Worm (Caenorhabditis elegans): ENCODE data around the gene C24A8.5.

The C24A8.5 gene

DNA sequence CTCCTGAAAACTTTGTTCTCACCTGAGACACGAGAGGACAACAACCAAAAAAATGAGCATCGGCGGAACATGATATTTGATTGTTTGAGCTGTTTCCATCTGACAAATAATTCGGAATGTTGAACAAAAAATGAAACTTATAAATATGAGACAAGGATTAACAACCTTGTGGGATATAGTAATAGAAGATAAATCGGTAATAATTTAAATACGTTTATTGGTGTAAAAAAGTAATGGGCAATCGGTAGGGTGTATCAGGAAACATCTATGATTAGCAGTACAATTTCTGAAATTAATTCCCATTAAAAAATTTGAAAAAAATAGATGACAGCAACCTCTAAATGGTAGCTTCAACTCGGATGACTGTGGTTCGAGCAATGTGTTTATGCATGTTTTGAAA lies 38.7 kb upstream of the C24A8.5 start, which contains the start of gene R160.10:
TSS of gene R160.10 (minus strand) at position 101 of the 400 bp plus-strand sequence.
- TF ChIP-seq ceh-63 (GFP tag; optimal IDR thresholded peaks at IDR 0.05) (no peak), unc-86 (tag; optimal IDR thresholded peaks at IDR 0.05) (no peak), lin-13 (GFP tag; optimal IDR thresholded peaks at IDR 0.05) (no peak)

DNA sequence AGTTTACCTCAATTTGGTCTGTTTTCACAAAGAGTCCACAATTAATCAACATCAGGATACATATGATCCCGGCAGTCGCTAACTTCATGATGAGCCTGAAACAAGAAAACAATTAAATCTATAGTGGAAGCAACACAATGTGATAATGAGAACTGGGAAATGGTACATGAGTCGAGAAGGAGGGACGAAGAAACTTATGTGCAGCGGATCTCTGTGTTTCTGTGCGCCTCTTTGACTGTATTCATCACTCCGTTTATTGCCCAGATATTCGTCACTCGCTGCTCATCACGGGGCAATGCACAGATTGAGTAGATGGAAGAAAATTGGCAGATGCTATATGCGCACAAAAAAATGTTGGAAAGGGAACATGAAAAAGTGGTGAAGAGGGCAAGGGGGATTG lies 37.5 kb upstream of the C24A8.5 start, which contains the start of gene R160.3:
TSS of gene R160.3 (minus strand) at position 101 of the 400 bp plus-strand sequence.
- TF ChIP-seq hlh-4 (tag; optimal IDR thresholded peaks at IDR 0.05) (no peak), nhr-19 (GFP tag; conservative IDR thresholded peaks at IDR 0.05) (no peak), C04F5.9 (tag; optimal IDR thresholded peaks at IDR 0.05) (no peak), F16B12.6 (tag; optimal IDR thresholded peaks at IDR 0.05) (no peak), pag-3 (tag; optimal IDR thresholded peaks at IDR 0.05; ENCODE audit: borderline replicate concordance, insufficient read depth) (no peak), egl-13 (tag; optimal IDR thresholded peaks at IDR 0.05) (no peak), hpl-2 (GFP tag; optimal IDR thresholded peaks at IDR 0.05) (no peak), unc-130 (tag; optimal IDR thresholded peaks at IDR 0.05) (no peak), efl-1 (optimal IDR thresholded peaks at IDR 0.05) (no peak), efl-1 (GFP tag; optimal IDR thresholded peaks at IDR 0.05 in 1 of 2) (no peak), ztf-4 (tag; optimal IDR thresholded peaks at IDR 0.05) (no peak), lin-14 (GFP tag; optimal IDR thresholded peaks at IDR 0.05) (no peak)

DNA sequence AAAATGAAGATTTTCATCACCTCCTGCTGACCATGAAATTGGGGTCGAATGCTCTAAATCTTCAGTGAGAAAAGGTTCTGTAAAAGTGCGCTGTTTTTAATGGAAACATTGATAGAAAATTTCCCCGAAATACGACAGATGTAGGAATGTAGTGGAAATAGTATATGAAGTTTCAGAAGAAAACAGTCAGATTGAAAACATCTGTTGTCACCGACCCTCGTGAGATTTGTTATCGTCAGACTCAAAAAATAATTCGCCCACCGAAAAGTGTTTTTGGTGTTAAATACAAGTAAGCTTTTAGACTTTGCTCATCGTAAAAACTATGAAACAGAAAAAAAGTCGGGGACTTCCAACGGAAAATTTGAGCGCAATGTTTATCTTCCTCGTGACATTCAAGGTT lies 36.2 kb upstream of the C24A8.5 start, which contains the start of gene F14H12.8:
TSS of gene F14H12.8 (minus strand) at position 101 of the 400 bp plus-strand sequence.
- TF ChIP-seq rnt-1 (tag; optimal IDR thresholded peaks at IDR 0.05) (no peak), F16B12.6 (tag; optimal IDR thresholded peaks at IDR 0.05) (no peak), lsy-2 (tag; optimal IDR thresholded peaks at IDR 0.05) (no peak), lin-35 (GFP tag; optimal IDR thresholded peaks at IDR 0.05) (no peak), xbp-1 (tag; optimal IDR thresholded peaks at IDR 0.05) (no peak), mdl-1 (tag; optimal IDR thresholded peaks at IDR 0.05) (no peak), nhr-20 (tag; optimal IDR thresholded peaks at IDR 0.05) (no peak), lin-13 (GFP tag; optimal IDR thresholded peaks at IDR 0.05) (no peak), ceh-82 (tag; optimal IDR thresholded peaks at IDR 0.05) (no peak), ztf-4 (tag; optimal IDR thresholded peaks at IDR 0.05) (no peak), nhr-19 (GFP tag; conservative IDR thresholded peaks at IDR 0.05) (no peak), unc-98 (GFP tag; IDR thresholded peaks at IDR 0.05) (no peak), dpl-1 (GFP tag; optimal IDR thresholded peaks at IDR 0.05) (no peak)

DNA sequence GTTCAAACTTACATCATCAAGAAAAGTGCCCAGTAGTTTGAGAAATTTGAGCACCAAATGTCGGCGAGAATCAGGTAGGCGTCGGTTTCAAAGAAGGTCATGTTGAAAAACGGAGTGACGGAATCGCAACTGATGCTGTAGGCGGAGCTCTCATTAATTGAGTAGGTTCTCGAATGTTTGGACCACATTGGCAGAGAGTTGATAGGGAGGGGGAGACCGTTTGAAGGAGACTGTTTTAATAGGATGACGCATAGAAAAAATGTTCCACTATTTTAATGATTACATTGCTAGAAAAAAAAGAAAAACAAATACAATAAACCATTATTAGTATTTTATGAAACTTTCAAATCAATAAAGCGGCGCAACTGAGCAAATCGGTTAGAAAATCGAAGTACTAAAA lies 34.5 kb upstream of the C24A8.5 start, which contains the start of gene F14H12.17:
TSS of gene F14H12.17 (minus strand) at position 101 of the 400 bp plus-strand sequence.
- TF ChIP-seq blmp-1 (tag; optimal IDR thresholded peaks at IDR 0.05) (no peak), isw-1 (GFP tag; IDR thresholded peaks at IDR 0.05) (no peak), ceh-90 (tag; optimal IDR thresholded peaks at IDR 0.05) (no peak), lsy-2 (tag; optimal IDR thresholded peaks at IDR 0.05) (no peak), vab-15 (tag; optimal IDR thresholded peaks at IDR 0.05) (no peak), grh-1 (GFP tag; IDR thresholded peaks at IDR 0.05) (no peak), nhr-77 (tag; optimal IDR thresholded peaks at IDR 0.05) (no peak), snu-23 (GFP tag; optimal IDR thresholded peaks at IDR 0.05) (no peak), elt-2 (tag; optimal IDR thresholded peaks at IDR 0.05) (no peak), tbx-2 (tag; optimal IDR thresholded peaks at IDR 0.05) (no peak), alr-1 (tag; optimal IDR thresholded peaks at IDR 0.05; ENCODE audit: borderline replicate concordance) (no peak), nhr-90 (tag; optimal IDR thresholded peaks at IDR 0.05; ENCODE audit: poor library complexity) (no peak), mab-9 (GFP tag; IDR thresholded peaks at IDR 0.05) (no peak), fos-1 (tag; optimal IDR thresholded peaks at IDR 0.05) (no peak), egl-13 (tag; optimal IDR thresholded peaks at IDR 0.05) (no peak), hlh-17 (GFP tag; optimal IDR thresholded peaks at IDR 0.05; ENCODE audit: borderline replicate concordance) (no peak), mef-2 (tag; optimal IDR thresholded peaks at IDR 0.05) (no peak), efl-3 (GFP tag; optimal IDR thresholded peaks at IDR 0.05) (no peak)

Measured in whole organism, L1 larva.